Fruit fly (Drosophila melanogaster): ENCODE results near the gene Cyp9f3.

Gene Cyp9f3

dm6 chr3R:12398620-12399247 lies at the start of gene Cyp9f3:
Cyp9f3 (minus strand) TSS chr3R:12398929.
- TF ChIP-seq noc (tag; optimal IDR thresholded peaks at IDR 0.05), result no peak

dm6 chr3R:12448344-12448743 lies 49.6 kb upstream of the Cyp9f3 start:
- no peak for TF ChIP-seq noc (tag; optimal IDR thresholded peaks at IDR 0.05)

dm6 chr3R:12447353-12447752 lies 48.6 kb upstream of the Cyp9f3 start, which contains the start of gene vrs:
vrs (plus strand) TSS chr3R:12447653.
- TF ChIP-seq noc (tag; optimal IDR thresholded peaks at IDR 0.05), result no peak

- no peak for TF ChIP-seq noc (tag; optimal IDR thresholded peaks at IDR 0.05)
Observed at dm6 chr3R:12445468-12445867, 46.7 kb upstream of the Cyp9f3 start.

dm6 chr3R:12443769-12444168 lies 45.0 kb upstream of the Cyp9f3 start:
- no peak for TF ChIP-seq noc (tag; optimal IDR thresholded peaks at IDR 0.05)

- TF ChIP-seq noc (tag; optimal IDR thresholded peaks at IDR 0.05), result peak; percentile 92
Observed at dm6 chr3R:12442601-12443533, 44.1 kb upstream of the Cyp9f3 start.

dm6 chr3R:12441008-12441606 lies 42.4 kb upstream of the Cyp9f3 start:
- TF ChIP-seq noc (tag; optimal IDR thresholded peaks at IDR 0.05), result peak; percentile 33

- TF ChIP-seq noc (tag; optimal IDR thresholded peaks at IDR 0.05), result no peak
Observed at dm6 chr3R:12439401-12440143, 40.8 kb upstream of the Cyp9f3 start, which contains the start of gene Desat1. Desat1 (plus strand) TSS chr3R:12439600.

- TF ChIP-seq noc (tag; optimal IDR thresholded peaks at IDR 0.05), result no peak
Observed at dm6 chr3R:12439039-12439400, 40.3 kb upstream of the Cyp9f3 start, which contains the start of the genes CG17207 and CG46427. CG17207 (minus strand) TSS chr3R:12439139. CG46427 (minus strand) TSS chr3R:12439139.

dm6 chr3R:12435948-12436347 lies 37.2 kb upstream of the Cyp9f3 start, which contains the start of gene Desat2:
Desat2 (plus strand) TSS chr3R:12436248.
- TF ChIP-seq noc (tag; optimal IDR thresholded peaks at IDR 0.05), result no peak

dm6 chr3R:12433764-12434163 lies 35.0 kb upstream of the Cyp9f3 start, which contains the start of the genes Aos1 and Srlp:
Aos1 (minus strand) TSS chr3R:12433822.
Srlp (plus strand) TSS chr3R:12434098.
- peak; percentile 65 for TF ChIP-seq noc (tag; optimal IDR thresholded peaks at IDR 0.05)

dm6 chr3R:12431030-12431489 lies 32.3 kb upstream of the Cyp9f3 start, which contains the start of gene Prosalpha2:
Prosalpha2 (plus strand) TSS chr3R:12431321.
- TF ChIP-seq noc (tag; optimal IDR thresholded peaks at IDR 0.05), result no peak

- no peak for TF ChIP-seq noc (tag; optimal IDR thresholded peaks at IDR 0.05)
Observed at dm6 chr3R:12429120-12429610, 30.4 kb upstream of the Cyp9f3 start, which contains the start of the genes CG5641 and CG5245. CG5641 (minus strand) TSS chr3R:12429282. CG5245 (plus strand) TSS chr3R:12429560.

- TF ChIP-seq noc (tag; optimal IDR thresholded peaks at IDR 0.05), result no peak
Observed at dm6 chr3R:12426310-12426653, 27.6 kb upstream of the Cyp9f3 start, which contains the start of gene NANS. NANS (plus strand) TSS chr3R:12426578.

All from whole organism, larva.